Fruit fly (Drosophila melanogaster): ENCODE data around the gene CG5854.

DNA sequence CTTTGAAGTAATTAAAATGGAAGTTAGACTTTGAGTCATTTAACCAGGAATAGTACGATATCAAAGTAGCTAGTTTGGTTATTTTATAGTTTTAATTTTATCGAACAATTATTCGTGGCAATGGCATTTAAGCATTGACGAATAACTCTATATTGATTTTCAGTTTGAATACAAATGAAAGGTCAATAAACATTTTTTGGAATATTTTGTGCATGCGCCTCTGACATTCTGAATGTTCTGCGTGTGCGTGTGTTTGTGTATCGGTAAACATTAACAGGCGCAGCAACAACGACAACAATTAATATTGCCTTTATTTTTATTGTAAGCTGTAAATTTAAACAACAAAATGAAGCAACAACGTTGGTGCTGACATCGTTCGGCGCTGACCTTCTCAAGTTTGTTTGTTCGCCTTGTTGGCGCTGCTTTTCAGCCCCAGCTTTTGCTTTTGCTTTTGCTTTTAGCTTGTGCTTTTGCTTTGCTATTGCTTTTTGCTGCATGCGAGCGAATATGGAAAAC lies 24.3 kb upstream of the CG5854 start:
- TF ChIP-seq CG17359 (tag; optimal IDR thresholded peaks at IDR 0.05) (peak; percentile 36), knrl (GFP tag; IDR thresholded peaks at IDR 0.05; ENCODE audit: partially characterized antibody) (no peak), CG18011 (GFP tag; optimal IDR thresholded peaks at IDR 0.05) (no peak), CG12299 (tag; optimal IDR thresholded peaks at IDR 0.05) (peak; percentile 39), CG4328 (GFP tag; optimal IDR thresholded peaks at IDR 0.05) (peak; percentile 14), Dip3 (GFP tag; optimal IDR thresholded peaks at IDR 0.05) (no peak)
